Worm (Caenorhabditis elegans): ENCODE results near the gene str-40.

The str-40 gene

ce11 chrV:3112198-3112597, 43.2 kb upstream of the str-40 start (continued):
- TF ChIP-seq nhr-20 (tag; optimal IDR thresholded peaks at IDR 0.05) = no peak

- TF ChIP-seq nhr-76 (tag; optimal IDR thresholded peaks at IDR 0.05) = no peak
- no peak for TF ChIP-seq ztf-4 (tag; optimal IDR thresholded peaks at IDR 0.05)
- no peak for TF ChIP-seq mef-2 (tag; optimal IDR thresholded peaks at IDR 0.05)
- TF ChIP-seq zip-4 (GFP tag; optimal IDR thresholded peaks at IDR 0.05) = no peak
- no peak for TF ChIP-seq aly-2 (tag; optimal IDR thresholded peaks at IDR 0.05)
- no peak for TF ChIP-seq hlh-17 (GFP tag; optimal IDR thresholded peaks at IDR 0.05; ENCODE audit: borderline replicate concordance)
- TF ChIP-seq ceh-63 (GFP tag; optimal IDR thresholded peaks at IDR 0.05) = no peak
- no peak for TF ChIP-seq snu-23 (GFP tag; optimal IDR thresholded peaks at IDR 0.05)
- no peak for TF ChIP-seq F16B12.6 (tag; optimal IDR thresholded peaks at IDR 0.05)
- TF ChIP-seq skn-1 (tag; optimal IDR thresholded peaks at IDR 0.05) = no peak
- TF ChIP-seq nhr-20 (tag; optimal IDR thresholded peaks at IDR 0.05) = no peak
- no peak for TF ChIP-seq ces-1 (GFP tag; optimal IDR thresholded peaks at IDR 0.05)
- TF ChIP-seq hlh-4 (tag; optimal IDR thresholded peaks at IDR 0.05) = no peak
- no peak for TF ChIP-seq rnt-1 (tag; optimal IDR thresholded peaks at IDR 0.05)
- TF ChIP-seq nhr-28 (tag; optimal IDR thresholded peaks at IDR 0.05) = no peak
Measured at ce11 chrV:3107450-3107849, 38.4 kb upstream of the str-40 start, which contains the start of gene str-68. Gene str-68 (minus strand): TSS chrV:3107550.

ce11 chrV:3106785-3107184, 37.8 kb upstream of the str-40 start:
- TF ChIP-seq ceh-88 (GFP tag; IDR thresholded peaks at IDR 0.05) (no peak), isw-1 (GFP tag; IDR thresholded peaks at IDR 0.05) (no peak), snpc-4 (tag; optimal IDR thresholded peaks at IDR 0.05) (peak; percentile 25), unc-98 (GFP tag; IDR thresholded peaks at IDR 0.05) (no peak)

- TF ChIP-seq zag-1 (tag; optimal IDR thresholded peaks at IDR 0.05) = no peak
- TF ChIP-seq nhr-28 (tag; optimal IDR thresholded peaks at IDR 0.05) = no peak
- TF ChIP-seq unc-98 (GFP tag; IDR thresholded peaks at IDR 0.05) = no peak
- TF ChIP-seq F16B12.6 (tag; optimal IDR thresholded peaks at IDR 0.05) = no peak
- no peak for TF ChIP-seq nhr-12 (tag; optimal IDR thresholded peaks at IDR 0.05)
- no peak for TF ChIP-seq alr-1 (tag; optimal IDR thresholded peaks at IDR 0.05; ENCODE audit: borderline replicate concordance)
- no peak for TF ChIP-seq hpl-2 (GFP tag; optimal IDR thresholded peaks at IDR 0.05)
- no peak for TF ChIP-seq lin-13 (GFP tag; optimal IDR thresholded peaks at IDR 0.05)
Measured at ce11 chrV:3105810-3106209, 36.8 kb upstream of the str-40 start, which contains the start of gene str-69. Gene str-69 (minus strand): TSS chrV:3105910.

- TF ChIP-seq swsn-7 (tag; optimal IDR thresholded peaks at IDR 0.05) (no peak), aly-2 (tag; optimal IDR thresholded peaks at IDR 0.05) (no peak), zip-4 (GFP tag; optimal IDR thresholded peaks at IDR 0.05) (no peak), nhr-76 (tag; optimal IDR thresholded peaks at IDR 0.05) (no peak), blmp-1 (tag; optimal IDR thresholded peaks at IDR 0.05) (no peak), hpl-2 (GFP tag; optimal IDR thresholded peaks at IDR 0.05) (no peak), alr-1 (tag; optimal IDR thresholded peaks at IDR 0.05; ENCODE audit: borderline replicate concordance) (no peak), vab-15 (tag; optimal IDR thresholded peaks at IDR 0.05) (no peak), irx-1 (tag; optimal IDR thresholded peaks at IDR 0.05) (no peak), nhr-11 (tag; optimal IDR thresholded peaks at IDR 0.05) (no peak), ceh-90 (tag; optimal IDR thresholded peaks at IDR 0.05) (no peak), fkh-8 (tag; optimal IDR thresholded peaks at IDR 0.05) (no peak), ama-1 (optimal IDR thresholded peaks at IDR 0.05) (no peak), sptf-1 (tag; optimal IDR thresholded peaks at IDR 0.05) (no peak), lin-14 (GFP tag; optimal IDR thresholded peaks at IDR 0.05) (no peak), C34B4.2 (tag; optimal IDR thresholded peaks at IDR 0.05) (no peak), egl-27 (tag; optimal IDR thresholded peaks at IDR 0.05) (no peak), zag-1 (tag; optimal IDR thresholded peaks at IDR 0.05) (no peak), nhr-77 (tag; optimal IDR thresholded peaks at IDR 0.05) (no peak), dpl-1 (GFP tag; optimal IDR thresholded peaks at IDR 0.05) (no peak)
Measured at ce11 chrV:3104134-3104533, 35.1 kb upstream of the str-40 start, which contains the start of gene str-66. Gene str-66 (minus strand): TSS chrV:3104234.

Measured in whole organism, L1 larva.